Fruit fly (Drosophila melanogaster) whole organism, embryonic: Measurements from ENCODE around the gene CG15643.

Source experiments
- Atf3 ChIP-seq: fragments of 200-800 bp; sonication (Bioruptor generic); optimal IDR thresholded peaks from 3 replicates; lab custom pipeline; 2016; ENCODE audit warnings: missing biosample characterization, missing genetic modification characterization
- Blimp-1 ChIP-seq: fragments of 200-800 bp; sonication (Bioruptor generic); optimal IDR thresholded peaks from 3 replicates; lab custom pipeline; 2018; ENCODE audit warnings: missing biosample characterization, missing genetic modification characterization, mild to moderate bottlenecking, moderate library complexity, missing genetic modification reagents
- CG10321 ChIP-seq: fragments of 200-800 bp; sonication (Bioruptor generic); IDR thresholded peaks from 2 replicates; pipeline ENCODE4 v1.3.6; 2022; ENCODE audit warnings: missing biosample characterization, missing genetic modification characterization
- CG10979 ChIP-seq: fragments of 200-800 bp; sonication (Bioruptor generic); optimal IDR thresholded peaks from 2 replicates; lab custom pipeline; 2018; ENCODE audit warnings: missing biosample characterization, mild to moderate bottlenecking, missing genetic modification characterization, moderate library complexity
- CG11085 ChIP-seq: fragments of 200-800 bp; sonication (Bioruptor generic); IDR thresholded peaks from 2 replicates; pipeline ENCODE4 v1.3.6; 2022; ENCODE audit warnings: missing biosample characterization, missing genetic modification characterization
- CG11247 ChIP-seq: fragments of 200-800 bp; sonication (Bioruptor generic); IDR thresholded peaks from 2 replicates; pipeline ENCODE4 v1.3.6; 2022; ENCODE audit warnings: missing biosample characterization, missing genetic modification characterization
- CG11560 ChIP-seq: fragments of 200-800 bp; sonication (Bioruptor generic); IDR thresholded peaks from 3 replicates; pipeline ENCODE4 v1.3.6; 2022; ENCODE audit warnings: missing biosample characterization, missing genetic modification characterization
- CG1529 ChIP-seq: fragments of 200-800 bp; sonication (Bioruptor generic); optimal IDR thresholded peaks from 3 replicates; lab custom pipeline; 2018; ENCODE audit warnings: missing biosample characterization, missing genetic modification characterization
- CG17361 ChIP-seq: fragments of 200-800 bp; sonication (Bioruptor generic); IDR thresholded peaks from 3 replicates; pipeline ENCODE4 v1.3.6; 2022; ENCODE audit warnings: missing biosample characterization, missing genetic modification characterization
- CG17612 ChIP-seq: fragments of 200-800 bp; sonication (Bioruptor generic); IDR thresholded peaks from 2 replicates; pipeline ENCODE4 v1.3.6; 2022; ENCODE audit warnings: missing biosample characterization, missing genetic modification characterization
- CG18011 ChIP-seq: fragments of 200-800 bp; sonication (Bioruptor generic); optimal IDR thresholded peaks from 2 replicates; lab custom pipeline; 2017; ENCODE audit warnings: missing biosample characterization, missing genetic modification characterization, mild to moderate bottlenecking, moderate library complexity, missing genotype
- CG1832 ChIP-seq: fragments of 200-800 bp; sonication (Bioruptor generic); optimal IDR thresholded peaks from 2 replicates; lab custom pipeline; 2017; ENCODE audit warnings: missing biosample characterization, mild to moderate bottlenecking, missing genetic modification characterization, inconsistent platforms
- CG2116 ChIP-seq: fragments of 200-800 bp; sonication (Bioruptor generic); optimal IDR thresholded peaks from 3 replicates; lab custom pipeline; 2018; ENCODE audit warnings: missing biosample characterization, mild to moderate bottlenecking, missing genetic modification characterization
- CG2199 ChIP-seq: fragments of 200-800 bp; sonication (Bioruptor generic); IDR thresholded peaks from 3 replicates; pipeline ENCODE4 v1.3.6; 2022; ENCODE audit warnings: missing biosample characterization, missing genetic modification characterization
- CG30020 ChIP-seq: fragments of 200-800 bp; optimal IDR thresholded peaks from 2 replicates; lab custom pipeline; 2019; ENCODE audit warnings: missing biosample characterization, mild to moderate bottlenecking, missing genetic modification characterization, moderate library complexity
- CG30403 ChIP-seq: fragments of 200-800 bp; sonication (Bioruptor generic); optimal IDR thresholded peaks from 3 replicates; lab custom pipeline; 2016; ENCODE audit warnings: missing biosample characterization, missing genetic modification characterization
- CG31441 ChIP-seq: fragments of 200-800 bp; sonication (Bioruptor generic); IDR thresholded peaks from 2 replicates; pipeline ENCODE4 v1.3.6; 2022; ENCODE audit warnings: missing biosample characterization, missing genetic modification characterization
- CG34224 ChIP-seq: fragments of 200-800 bp; sonication (Bioruptor generic); IDR thresholded peaks from 3 replicates; pipeline ENCODE4 v1.3.6; 2022; ENCODE audit warnings: missing biosample characterization, missing genetic modification characterization; ENCODE audit not compliant: partially characterized antibody
- CG4360 ChIP-seq: fragments of 200-800 bp; sonication (Bioruptor generic); IDR thresholded peaks from 2 replicates; pipeline ENCODE4 v1.3.6; 2022; ENCODE audit warnings: missing biosample characterization, missing genetic modification characterization
- CG4854 ChIP-seq: fragments of 200-800 bp; sonication (Bioruptor generic); optimal IDR thresholded peaks from 2 replicates; lab custom pipeline; 2016; ENCODE audit warnings: missing biosample characterization, missing genetic modification characterization, inconsistent platforms
- CG6689 ChIP-seq: fragments of 200-800 bp; sonication (Bioruptor generic); IDR thresholded peaks from 2 replicates; pipeline ENCODE4 v1.3.6; 2022; ENCODE audit warnings: missing biosample characterization, missing genetic modification characterization
- CG6765 ChIP-seq: fragments of 200-800 bp; sonication (Bioruptor generic); optimal IDR thresholded peaks from 3 replicates; lab custom pipeline; 2017; ENCODE audit warnings: missing biosample characterization, mild to moderate bottlenecking, missing genetic modification characterization
- CG9215 ChIP-seq: fragments of 200-800 bp; sonication (Bioruptor generic); IDR thresholded peaks from 2 replicates; pipeline ENCODE4 v1.3.6; 2022; ENCODE audit warnings: missing biosample characterization, missing genetic modification characterization
- D ChIP-seq, 2 experiments: fragments of 200-800 bp in 1 of 2; fragments of >200 bp in 1 of 2; sonication (Bioruptor generic) in 1 of 2; optimal IDR thresholded peaks; 2 replicates in 1 of 2; 3 replicates in 1 of 2; lab custom pipeline; 2017; ENCODE audit warnings: mild to moderate bottlenecking in 1 of 2, missing biosample characterization in 1 of 2, missing genetic modification characterization in 1 of 2, missing genetic modification reagents in 1 of 2
- Elba2 ChIP-seq: fragments of 200-800 bp; sonication (Bioruptor generic); optimal IDR thresholded peaks from 3 replicates; lab custom pipeline; 2016; ENCODE audit warnings: missing biosample characterization, missing genetic modification characterization
- Jarid2 ChIP-seq: fragments of 200-800 bp; sonication (Bioruptor generic); optimal IDR thresholded peaks from 3 replicates; lab custom pipeline; 2017; ENCODE audit warnings: mild to moderate bottlenecking, missing biosample characterization, missing genetic modification reagents, missing genetic modification characterization
- Kr ChIP-seq: fragments of 200-800 bp; sonication (Bioruptor generic); optimal IDR thresholded peaks from 2 replicates; lab custom pipeline; 2017; ENCODE audit warnings: missing biosample characterization, mild to moderate bottlenecking, missing genetic modification characterization
- Lhr ChIP-seq: fragments of 200-800 bp; sonication (Bioruptor generic); optimal IDR thresholded peaks from 3 replicates; lab custom pipeline; 2017; ENCODE audit warnings: mild to moderate bottlenecking, missing biosample characterization, missing genetic modification reagents, missing genetic modification characterization
- Lpt ChIP-seq: fragments of >200 bp; optimal IDR thresholded peaks from 2 replicates; lab custom pipeline; 2018; ENCODE audit warnings: missing biosample characterization, missing genetic modification characterization
- MESR4 ChIP-seq: fragments of 200-800 bp; sonication (Bioruptor generic); optimal IDR thresholded peaks from 2 replicates; lab custom pipeline; 2018; ENCODE audit warnings: missing biosample characterization, mild to moderate bottlenecking, missing genetic modification characterization, moderate library complexity
- Opbp ChIP-seq: fragments of 200-800 bp; sonication (Bioruptor generic); IDR thresholded peaks from 3 replicates; pipeline ENCODE4 v1.3.6; 2022; ENCODE audit warnings: missing biosample characterization, missing genetic modification characterization; ENCODE audit not compliant: partially characterized antibody
- Usf ChIP-seq: fragments of 200-800 bp; sonication (Bioruptor generic); optimal IDR thresholded peaks from 2 replicates; lab custom pipeline; 2017; ENCODE audit warnings: missing genotype, missing biosample characterization, missing genetic modification characterization
- ase ChIP-seq: fragments of 200-800 bp; sonication (Bioruptor generic); IDR thresholded peaks from 3 replicates; pipeline ENCODE4 v1.3.6; 2022; ENCODE audit warnings: missing biosample characterization, missing genetic modification characterization
- ash1 ChIP-seq: fragments of 200-800 bp; sonication (Bioruptor generic); optimal IDR thresholded peaks from 2 replicates; lab custom pipeline; 2018; ENCODE audit warnings: missing biosample characterization, mild to moderate bottlenecking, missing genetic modification characterization
- bab2 ChIP-seq: fragments of 200-800 bp; sonication (Bioruptor generic); optimal IDR thresholded peaks from 2 replicates; lab custom pipeline; 2016; ENCODE audit warnings: missing biosample characterization, missing genetic modification characterization
- chn ChIP-seq: fragments of 200-800 bp; sonication (Bioruptor generic); optimal IDR thresholded peaks from 2 replicates; lab custom pipeline; 2016; ENCODE audit warnings: missing biosample characterization, missing genetic modification characterization
- dati ChIP-seq: fragments of 200-800 bp; sonication (Bioruptor generic); IDR thresholded peaks from 2 replicates; pipeline ENCODE4 v1.3.6; 2022; ENCODE audit warnings: missing biosample characterization, missing genetic modification characterization
- disco-r ChIP-seq: fragments of 200-800 bp; sonication (Bioruptor generic); optimal IDR thresholded peaks from 2 replicates; lab custom pipeline; 2016; ENCODE audit warnings: missing biosample characterization, missing genetic modification characterization
- dm ChIP-seq: fragments of 200-800 bp; sonication (Bioruptor generic); optimal IDR thresholded peaks from 3 replicates; lab custom pipeline; 2016; ENCODE audit warnings: missing biosample characterization, missing genetic modification characterization
- dysf ChIP-seq: fragments of 200-800 bp; sonication (Bioruptor generic); IDR thresholded peaks from 3 replicates; pipeline ENCODE4 v1.3.6; 2022; ENCODE audit warnings: missing biosample characterization, missing genetic modification characterization
- fu2 ChIP-seq: fragments of 200-800 bp; sonication (Bioruptor generic); optimal IDR thresholded peaks from 2 replicates; lab custom pipeline; 2016; ENCODE audit warnings: missing biosample characterization, missing genetic modification characterization
- gem ChIP-seq: fragments of 200-800 bp; sonication (Bioruptor generic); optimal IDR thresholded peaks from 2 replicates; lab custom pipeline; 2019; ENCODE audit warnings: missing biosample characterization, mild to moderate bottlenecking, missing genetic modification characterization, moderate library complexity
- lbe ChIP-seq: fragments of 200-800 bp; sonication (Bioruptor generic); optimal IDR thresholded peaks from 2 replicates; lab custom pipeline; 2016; ENCODE audit warnings: missing biosample characterization, mild to moderate bottlenecking, missing genetic modification characterization
- otp ChIP-seq: fragments of 200-800 bp; sonication (Bioruptor generic); IDR thresholded peaks from 3 replicates; pipeline ENCODE4, ENCODE4 v1.3.6; 2022; ENCODE audit warnings: missing biosample characterization, missing genetic modification characterization
- p53 ChIP-seq: fragments of 200-800 bp; sonication (Bioruptor generic); optimal IDR thresholded peaks from 2 replicates; lab custom pipeline; 2016; ENCODE audit warnings: missing biosample characterization, missing genetic modification characterization
- pum ChIP-seq: fragments of 200-800 bp; sonication (Bioruptor generic); optimal IDR thresholded peaks from 2 replicates; lab custom pipeline; 2016; ENCODE audit warnings: missing biosample characterization, missing genetic modification characterization
- row ChIP-seq: fragments of 200-800 bp; sonication (Bioruptor generic); IDR thresholded peaks from 3 replicates; pipeline ENCODE4 v1.3.6; 2022; ENCODE audit warnings: missing biosample characterization, missing genetic modification characterization
- shn ChIP-seq: fragments of 200-800 bp; sonication (Bioruptor generic); optimal IDR thresholded peaks from 3 replicates; lab custom pipeline; 2016; ENCODE audit warnings: missing biosample characterization, missing genetic modification characterization
- sna ChIP-seq: fragments of 200-800 bp; sonication (Bioruptor generic); IDR thresholded peaks from 2 replicates; pipeline ENCODE4 v1.3.6; 2022; ENCODE audit warnings: missing biosample characterization, missing genetic modification characterization; ENCODE audit not compliant: partially characterized antibody
- tna ChIP-seq: fragments of 200-800 bp; sonication (Bioruptor generic); IDR thresholded peaks from 2 replicates; pipeline ENCODE4 v1.3.6; 2022; ENCODE audit warnings: missing biosample characterization, missing genetic modification characterization; ENCODE audit not compliant: partially characterized antibody
- twi ChIP-seq: fragments of 200-800 bp; optimal IDR thresholded peaks from 2 replicates; lab custom pipeline; 2019; ENCODE audit warnings: missing biosample characterization, mild to moderate bottlenecking, missing genetic modification characterization, moderate library complexity

CG15643 gene

DNA sequence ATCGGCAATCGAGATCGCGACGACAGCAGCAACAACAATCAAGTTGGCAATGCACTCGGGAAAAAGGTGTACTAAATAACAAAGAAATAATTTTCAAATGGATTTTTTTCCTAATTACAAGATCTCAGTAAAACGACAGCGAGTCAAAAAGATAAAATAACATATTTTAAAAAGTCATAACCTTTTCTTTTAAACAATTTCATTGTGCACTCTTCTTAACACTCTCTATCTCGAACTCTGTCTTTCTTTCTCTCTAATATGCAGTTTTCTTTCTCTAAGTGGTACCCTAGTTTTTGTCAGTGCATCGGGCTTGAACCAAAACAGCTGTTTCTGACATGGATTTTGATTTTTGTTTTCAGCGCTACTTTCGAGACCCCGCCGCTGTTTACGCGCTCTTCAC lies 22.9 kb downstream of the CG15643 start (continued):
- TF ChIP-seq CG17612 (GFP tag; lab: Robert Waterston, UW) (peak; percentile 33; the same call in 1 of the 2 replicates), CG10321 (no peak), Lpt (GFP tag; lab: Kevin White, UChicago) (no peak), CG1529 (GFP tag; lab: Kevin White, UChicago) (peak; percentile 56), CG11247 (GFP tag; lab: Robert Waterston, UW) (peak; percentile 66; the same call in 1 of the 2 replicates), bab2 (GFP tag; lab: Kevin White, UChicago) (peak; percentile 69), otp (GFP tag; lab: Robert Waterston, UW) (no peak), p53 (GFP tag; lab: Kevin White, UChicago) (no peak), Blimp-1 (GFP tag; lab: Kevin White, UChicago) (peak; percentile 67), CG30020 (tag; lab: Kevin White, UChicago) (peak; percentile 26), CG1832 (no peak), Opbp (GFP tag; lab: Robert Waterston, UW) (no peak), disco-r (GFP tag; lab: Kevin White, UChicago) (peak; percentile 28), pum (GFP tag; lab: Kevin White, UChicago) (peak; percentile 63), MESR4 (GFP tag; lab: Kevin White, UChicago) (no peak), CG2199 (GFP tag; lab: Robert Waterston, UW) (no peak), Usf (peak; percentile 24), dm (GFP tag; lab: Kevin White, UChicago) (peak; percentile 42), row (GFP tag; lab: Robert Waterston, UW) (peak; percentile 80), CG4360 (GFP tag; lab: Robert Waterston, UW) (no peak), CG17361 (GFP tag; lab: Robert Waterston, UW) (peak; percentile 89), Elba2 (GFP tag; lab: Kevin White, UChicago) (no peak), D (optimal IDR thresholded peaks at IDR 0.05; lab: Kevin White, UChicago) (no peak), D (GFP tag; optimal IDR thresholded peaks at IDR 0.05; lab: Kevin White, UChicago) (peak; percentile 64), dysf (peak; percentile 89), CG6689 (GFP tag; lab: Robert Waterston, UW) (peak; percentile 75), lbe (peak; percentile 3), Atf3 (GFP tag; lab: Kevin White, UChicago) (peak; percentile 12), shn (peak; percentile 65), CG18011 (GFP tag; lab: Kevin White, UChicago) (peak; percentile 42), CG4854 (GFP tag; lab: Kevin White, UChicago) (peak; percentile 38), tna (GFP tag; lab: Robert Waterston, UW) (no peak), CG9215 (GFP tag; lab: Robert Waterston, UW) (peak; percentile 94), ash1 (GFP tag; lab: Kevin White, UChicago) (no peak), Kr (no peak), Jarid2 (peak; percentile 45), twi (tag; lab: Kevin White, UChicago) (peak; percentile 50), CG31441 (peak; percentile 84), ase (GFP tag; lab: Robert Waterston, UW) (peak; percentile 60; the same call in 2 of the 3 replicates), CG2116 (GFP tag; lab: Kevin White, UChicago) (peak; percentile 34), dati (GFP tag; lab: Robert Waterston, UW) (0 out of 2 replicates have a peak, but pooled peaks have one; percentile 6), gem (peak; percentile 89), Lhr (GFP tag; lab: Kevin White, UChicago) (peak; percentile 23), CG11560 (peak; percentile 46; the same call in 2 of the 3 replicates), chn (GFP tag; lab: Kevin White, UChicago) (peak; percentile 30), CG34224 (no peak), fu2 (GFP tag; lab: Kevin White, UChicago) (peak; percentile 63), sna (GFP tag; lab: Robert Waterston, UW) (no peak), CG11085 (GFP tag; lab: Robert Waterston, UW) (peak; percentile 50; the same call in 1 of the 2 replicates), CG6765 (GFP tag; lab: Kevin White, UChicago) (peak; percentile 14), CG10979 (tag; lab: Kevin White, UChicago) (peak; percentile 72), CG30403 (GFP tag; lab: Kevin White, UChicago) (peak; percentile 83)
